Fruit fly (Drosophila melanogaster): ENCODE results near the gene CG33928.
A peak's percentile ranks its signal among the peaks of the same experiment; 100 is the strongest.

CG33928 gene

dm6 chr2L:17480943-17481580 lies 44.7 kb upstream of the CG33928 start, which contains the start of the genes fws and Lamtor3 (continued):
- TF ChIP-seq Sox102F (GFP tag; optimal IDR thresholded peaks at IDR 0.05), result peak; percentile 99
- TF ChIP-seq CG2875 (GFP tag; optimal IDR thresholded peaks at IDR 0.05), result peak; percentile 98
- peak; percentile 97 for TF ChIP-seq Gsc (GFP tag; IDR thresholded peaks at IDR 0.05)
- TF ChIP-seq CG7839 (tag; optimal IDR thresholded peaks at IDR 0.05), result peak; percentile 99
- TF ChIP-seq CG16815 (GFP tag; optimal IDR thresholded peaks at IDR 0.05), result peak; percentile 98
- peak; percentile 31 for TF ChIP-seq en (GFP tag; optimal IDR thresholded peaks at IDR 0.05)
- TF ChIP-seq CG30020 (tag; optimal IDR thresholded peaks at IDR 0.05), result peak; percentile 85
- peak; percentile 80 for TF ChIP-seq Dip2 (GFP tag; IDR thresholded peaks at IDR 0.05)
- TF ChIP-seq oc (tag; optimal IDR thresholded peaks at IDR 0.05), result peak; percentile 99
- peak; percentile 83 for TF ChIP-seq CG7928 (GFP tag; optimal IDR thresholded peaks at IDR 0.05)
- peak; percentile 98 for TF ChIP-seq CG2712 (tag; optimal IDR thresholded peaks at IDR 0.05)
- peak; percentile 95 for TF ChIP-seq Sox100B (GFP tag; optimal IDR thresholded peaks at IDR 0.05)
- peak; percentile 27; the same call in 1 of the 2 replicates for TF ChIP-seq hbn (GFP tag; IDR thresholded peaks at IDR 0.05; ENCODE audit: partially characterized antibody)
- TF ChIP-seq H2.0 (GFP tag; IDR thresholded peaks at IDR 0.05), result peak; percentile 99
- peak; percentile 93 for TF ChIP-seq CG18011 (GFP tag; optimal IDR thresholded peaks at IDR 0.05)
- peak; percentile 95 for TF ChIP-seq CG4617 (GFP tag; optimal IDR thresholded peaks at IDR 0.05; ENCODE audit: borderline replicate concordance)
- peak; percentile 64 for TF ChIP-seq CTCF (GFP tag; optimal IDR thresholded peaks at IDR 0.05)
- TF ChIP-seq CG14710 (tag; optimal IDR thresholded peaks at IDR 0.05), result peak; percentile 95
- TF ChIP-seq hkb (optimal IDR thresholded peaks at IDR 0.05), result no peak
- TF ChIP-seq hkb (GFP tag; IDR thresholded peaks at IDR 0.05), result peak; percentile 99
- TF ChIP-seq jing (GFP tag; optimal IDR thresholded peaks at IDR 0.05), result peak; percentile 96
- TF ChIP-seq CG12391 (tag; optimal IDR thresholded peaks at IDR 0.05), result peak; percentile 99
- peak; percentile 98 for TF ChIP-seq az2 (GFP tag; optimal IDR thresholded peaks at IDR 0.05)
- peak; percentile 92 for TF ChIP-seq Hand (GFP tag; optimal IDR thresholded peaks at IDR 0.05)
- TF ChIP-seq Fer3 (tag; optimal IDR thresholded peaks at IDR 0.05), result peak; percentile 99
- no peak for TF ChIP-seq pan (optimal IDR thresholded peaks at IDR 0.05)
- peak in 1 of 2 experiments; percentile 100 for TF ChIP-seq pan (GFP tag; optimal IDR thresholded peaks at IDR 0.05 in 1 of 2, IDR thresholded peaks at IDR 0.05 in 1 of 2)
- peak; percentile 98 for TF ChIP-seq CG17361 (GFP tag; IDR thresholded peaks at IDR 0.05)
- TF ChIP-seq NfI (GFP tag; optimal IDR thresholded peaks at IDR 0.05), result peak; percentile 99
- TF ChIP-seq Opbp (GFP tag; IDR thresholded peaks at IDR 0.05; ENCODE audit: partially characterized antibody), result peak; percentile 51; the same call in 1 of the 3 replicates
- TF ChIP-seq ATbp (GFP tag; optimal IDR thresholded peaks at IDR 0.05), result peak; percentile 98
- peak; percentile 60 for TF ChIP-seq CG9876 (GFP tag; optimal IDR thresholded peaks at IDR 0.05)
- peak; percentile 98 for TF ChIP-seq otp (GFP tag; IDR thresholded peaks at IDR 0.05)
- no peak; the same call in 1 of the 2 replicates for TF ChIP-seq inv (GFP tag; IDR thresholded peaks at IDR 0.05; ENCODE audit: partially characterized antibody)
- TF ChIP-seq slp2 (GFP tag; optimal IDR thresholded peaks at IDR 0.05), result peak; percentile 85
- peak; percentile 97 for TF ChIP-seq sim (GFP tag; IDR thresholded peaks at IDR 0.05)
- peak; percentile 94 for TF ChIP-seq onecut (GFP tag; IDR thresholded peaks at IDR 0.05)
- peak; percentile 95 for TF ChIP-seq trem (tag; optimal IDR thresholded peaks at IDR 0.05)
- TF ChIP-seq Trl (optimal IDR thresholded peaks at IDR 0.05), result no peak
- TF ChIP-seq Trl (GFP tag; optimal IDR thresholded peaks at IDR 0.05), result peak; percentile 77
- peak; percentile 92 for TF ChIP-seq HLH54F (GFP tag; optimal IDR thresholded peaks at IDR 0.05)
- peak; percentile 84 for TF ChIP-seq CG10274 (GFP tag; optimal IDR thresholded peaks at IDR 0.05)
- peak; percentile 29 for TF ChIP-seq Kr (GFP tag; optimal IDR thresholded peaks at IDR 0.05)
- peak; percentile 96 for TF ChIP-seq cato (GFP tag; optimal IDR thresholded peaks at IDR 0.05; ENCODE audit: borderline replicate concordance)
- TF ChIP-seq crc (GFP tag; optimal IDR thresholded peaks at IDR 0.05), result peak; percentile 31
- TF ChIP-seq psq (GFP tag; optimal IDR thresholded peaks at IDR 0.05), result peak; percentile 95
- TF ChIP-seq Ravus (GFP tag; IDR thresholded peaks at IDR 0.05), result peak; percentile 96
- no peak for TF ChIP-seq gfzf (GFP tag; optimal IDR thresholded peaks at IDR 0.05)
- TF ChIP-seq prd (optimal IDR thresholded peaks at IDR 0.05), result no peak
- peak; percentile 100 for TF ChIP-seq prd (GFP tag; IDR thresholded peaks at IDR 0.05)
